Worm (Caenorhabditis elegans): Measurements from ENCODE around the gene W07G4.8.

DNA sequence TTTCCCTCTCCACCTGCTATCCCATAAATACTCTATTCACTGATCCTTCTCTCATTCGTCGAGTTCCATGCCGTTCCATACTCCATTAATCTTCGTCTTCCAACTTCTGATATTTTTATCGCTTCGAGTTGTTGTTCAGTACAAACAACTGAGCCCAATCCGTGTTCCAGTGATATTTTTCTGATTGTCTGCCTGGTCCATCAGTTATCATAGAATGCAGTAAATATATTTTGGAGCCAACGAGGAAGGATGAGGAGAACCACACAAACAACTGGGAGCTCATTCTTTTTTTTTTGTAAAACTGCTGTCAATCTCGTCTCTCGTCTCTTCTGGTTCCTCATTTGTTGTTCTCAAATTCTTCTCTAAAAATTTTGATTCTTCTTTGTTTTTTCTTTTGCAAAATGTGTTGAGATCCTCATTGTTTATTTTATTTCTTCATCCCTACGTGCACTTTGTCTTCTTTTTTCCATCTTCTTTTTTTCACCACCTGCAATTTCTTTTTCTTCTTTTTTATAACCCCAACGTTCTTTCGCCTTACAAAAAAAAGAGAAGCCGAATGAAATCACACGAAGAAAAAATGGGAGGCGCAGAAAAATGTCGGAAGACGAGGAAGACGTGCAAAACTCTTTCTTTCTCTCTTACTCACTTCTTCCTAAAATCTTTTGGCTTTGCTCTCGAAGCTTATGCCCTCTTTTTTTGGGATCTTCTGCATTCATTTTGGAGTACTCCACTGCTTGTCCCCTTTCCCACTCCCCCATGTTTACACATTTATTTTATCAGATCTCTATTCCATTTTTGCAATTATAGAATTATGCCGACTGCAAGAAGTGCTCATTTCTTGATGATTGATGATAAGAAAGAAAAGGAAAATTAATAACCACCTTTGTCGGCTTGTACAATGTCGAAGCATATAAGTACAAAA lies 34.7 kb upstream of the W07G4.8 start:
- no peak for TF ChIP-seq nhr-80 (tag; optimal IDR thresholded peaks at IDR 0.05)
- no peak for TF ChIP-seq xnd-1 (tag; optimal IDR thresholded peaks at IDR 0.05)
- no peak for TF ChIP-seq atf-7 (tag; optimal IDR thresholded peaks at IDR 0.05)
- TF ChIP-seq B0336.3 (GFP tag; IDR thresholded peaks at IDR 0.05), result no peak
- no peak for TF ChIP-seq dpff-1 (tag; optimal IDR thresholded peaks at IDR 0.05)
- TF ChIP-seq him-1 (tag; optimal IDR thresholded peaks at IDR 0.05), result no peak
- no peak for TF ChIP-seq F22D6.2 (tag; optimal IDR thresholded peaks at IDR 0.05)

Measured in whole organism, young adult.